Worm (Caenorhabditis elegans): Measurements from ENCODE around the gene glt-3.

Gene glt-3

DNA sequence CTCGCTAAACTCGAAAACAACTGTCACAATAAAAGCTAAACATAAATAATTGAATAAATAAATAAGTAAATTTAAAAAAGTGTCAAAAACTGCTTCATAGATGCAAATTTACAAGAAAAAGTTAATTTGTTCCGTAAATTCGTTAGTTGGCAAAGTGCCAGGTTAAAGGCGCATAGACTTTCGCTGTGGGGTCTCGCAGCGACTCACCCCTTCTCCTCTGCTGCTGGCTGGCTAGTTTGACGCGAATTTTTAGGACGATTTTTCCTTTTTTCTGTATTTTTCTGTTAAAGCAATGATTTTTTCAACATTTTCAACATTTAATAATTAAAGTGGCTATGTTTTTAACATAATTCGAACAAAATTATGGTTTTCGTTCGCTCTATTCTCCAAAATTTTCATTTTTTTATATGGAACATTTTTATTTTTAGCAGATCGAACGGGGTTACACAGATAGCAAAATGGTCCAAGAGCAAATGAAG lies 46.2 kb downstream of the glt-3 start, which contains the start of gene rack-1:
Gene rack-1, plus strand, starts transcription at position 429 of the 479 bp plus-strand sequence.
- TF ChIP-seq attf-5 (GFP tag; optimal IDR thresholded peaks at IDR 0.05) (no peak), K11D2.4 (GFP tag; IDR thresholded peaks at IDR 0.05) (no peak), lsl-1 (GFP tag; optimal IDR thresholded peaks at IDR 0.05) (peak; percentile 15), F23B12.7 (tag; optimal IDR thresholded peaks at IDR 0.05; ENCODE audit: insufficient read depth) (peak; percentile 81), egrh-3 (GFP tag; IDR thresholded peaks at IDR 0.05) (peak; percentile 46; the same call in 1 of the 2 replicates), mcd-1 (GFP tag; IDR thresholded peaks at IDR 0.05) (peak; percentile 47; the same call in 1 of the 2 replicates), F33H1.4 (GFP tag; IDR thresholded peaks at IDR 0.05) (peak; percentile 91), madf-6 (GFP tag; IDR thresholded peaks at IDR 0.05) (peak; percentile 58), mel-28 (tag; optimal IDR thresholded peaks at IDR 0.05; ENCODE audit: borderline replicate concordance) (no peak), pbrm-1 (GFP tag; IDR thresholded peaks at IDR 0.05) (peak; percentile 9; the same call in 1 of the 2 replicates), nhr-80 (tag; optimal IDR thresholded peaks at IDR 0.05) (peak; percentile 14), lin-40 (tag; optimal IDR thresholded peaks at IDR 0.05) (peak; percentile 28), lin-54 (GFP tag; optimal IDR thresholded peaks at IDR 0.05) (peak; percentile 26), snpc-3.4 (tag; optimal IDR thresholded peaks at IDR 0.05) (peak; percentile 63), snpc-4 (GFP tag; optimal IDR thresholded peaks at IDR 0.05) (peak; percentile 54), snpc-4 (tag; optimal IDR thresholded peaks at IDR 0.05) (peak in 2 of 4 experiments; percentile 4 to 30), efl-1 (GFP tag; optimal IDR thresholded peaks at IDR 0.05) (peak; percentile 23), cebp-1 (GFP tag; IDR thresholded peaks at IDR 0.05) (no peak), cebp-1 (tag; optimal IDR thresholded peaks at IDR 0.05) (peak; percentile 30), let-526 (GFP tag; IDR thresholded peaks at IDR 0.05) (no peak), tbp1 (GFP tag; optimal IDR thresholded peaks at IDR 0.05) (peak; percentile 28), attf-3 (GFP tag; conservative IDR thresholded peaks at IDR 0.05) (no peak), atf-7 (tag; optimal IDR thresholded peaks at IDR 0.05) (no peak), hmg-1.2 (GFP tag; IDR thresholded peaks at IDR 0.05) (peak; percentile 33; the same call in 1 of the 2 replicates), nhr-27 (tag; optimal IDR thresholded peaks at IDR 0.05) (no peak), F49E8.2 (tag; optimal IDR thresholded peaks at IDR 0.05; ENCODE audit: insufficient read depth) (peak; percentile 1)

ce11 chrIV:10177779-10178178 lies 47.7 kb downstream of the glt-3 start, which contains the start of gene mspn-1:
Gene mspn-1 (plus strand): TSS chrIV:10177968.
- TF ChIP-seq Y53G8AR.9 (GFP tag; conservative IDR thresholded peaks at IDR 0.05) = peak; percentile 74; the same call in 1 of the 2 replicates
- peak; percentile 16 for TF ChIP-seq lsl-1 (GFP tag; optimal IDR thresholded peaks at IDR 0.05)
- no peak for TF ChIP-seq K12H6.12 (tag; optimal IDR thresholded peaks at IDR 0.05)
- TF ChIP-seq F57C9.4 (tag; optimal IDR thresholded peaks at IDR 0.05) = no peak
- peak; percentile 61; the same call in 1 of the 2 replicates for TF ChIP-seq hsf-1 (GFP tag; IDR thresholded peaks at IDR 0.05)
- TF ChIP-seq madf-6 (GFP tag; IDR thresholded peaks at IDR 0.05) = peak; percentile 54; the same call in 1 of the 2 replicates
- TF ChIP-seq F55B11.4 (tag; optimal IDR thresholded peaks at IDR 0.05; ENCODE audit: borderline replicate concordance, insufficient read depth) = no peak
- TF ChIP-seq F49E8.2 (tag; optimal IDR thresholded peaks at IDR 0.05; ENCODE audit: insufficient read depth) = peak; percentile 17
- no peak for TF ChIP-seq ama-1 (optimal IDR thresholded peaks at IDR 0.05)
- peak in 1 of 2 experiments; percentile 37 for TF ChIP-seq ama-1 (GFP tag; optimal IDR thresholded peaks at IDR 0.05)
- peak; percentile 36 for TF ChIP-seq F33H1.4 (GFP tag; IDR thresholded peaks at IDR 0.05)
- peak; percentile 52; the same call in 1 of the 2 replicates for TF ChIP-seq C17E4.6 (GFP tag; IDR thresholded peaks at IDR 0.05)
- TF ChIP-seq lin-26 (GFP tag; IDR thresholded peaks at IDR 0.05) = 0 out of 2 replicates have a peak, but pooled peaks have one; percentile 48
- peak; percentile 43 for TF ChIP-seq lin-54 (GFP tag; optimal IDR thresholded peaks at IDR 0.05)
- TF ChIP-seq D2030.7 (GFP tag; IDR thresholded peaks at IDR 0.05) = peak; percentile 18; the same call in 1 of the 2 replicates
- TF ChIP-seq K11D2.4 (GFP tag; IDR thresholded peaks at IDR 0.05) = no peak
- TF ChIP-seq rcor-1 (GFP tag; IDR thresholded peaks at IDR 0.05) = peak; percentile 21; the same call in 1 of the 2 replicates
- no peak for TF ChIP-seq aptf-2 (GFP tag; conservative IDR thresholded peaks at IDR 0.05)
- TF ChIP-seq snpc-1.1 (tag; optimal IDR thresholded peaks at IDR 0.05; ENCODE audit: insufficient read depth) = no peak
- TF ChIP-seq let-607 (tag; optimal IDR thresholded peaks at IDR 0.05) = no peak
- TF ChIP-seq hlh-26 (GFP tag; conservative IDR thresholded peaks at IDR 0.05) = no peak
- peak; percentile 8 for TF ChIP-seq snpc-3.4 (tag; optimal IDR thresholded peaks at IDR 0.05)
- no peak for TF ChIP-seq sptf-2 (GFP tag; optimal IDR thresholded peaks at IDR 0.05)
- TF ChIP-seq B0336.3 (GFP tag; IDR thresholded peaks at IDR 0.05) = peak; percentile 65; the same call in 1 of the 2 replicates
- no peak for TF ChIP-seq mcd-1 (GFP tag; IDR thresholded peaks at IDR 0.05)
- TF ChIP-seq tlf-1 (GFP tag; optimal IDR thresholded peaks at IDR 0.05) = peak; percentile 46
- TF ChIP-seq repo-1 (tag; optimal IDR thresholded peaks at IDR 0.05) = no peak
